Worm (Caenorhabditis elegans) whole organism, L4 larva: ENCODE results near the gene uso-1.
"Not testable (repeated sequence)": the region's sequence is repeated elsewhere in the genome, so short reads cannot be mapped to it uniquely, and the experiment has no call there.

Experiments used
- F10B5.3 ChIP-seq: sonication (generic microtip); optimal IDR thresholded peaks from 2 replicates; lab custom pipeline; 2016; ENCODE audit warnings: mild to moderate bottlenecking, missing genetic modification characterization, missing compliant biosample characterization
- F26F4.8 ChIP-seq: fragments of 200-800 bp; sonication (Bioruptor generic); conservative IDR thresholded peaks from 2 replicates; pipeline ENCODE4 v1.3.6; 2022; ENCODE audit warnings: missing genetic modification characterization, missing compliant biosample characterization
- F37D6.2 ChIP-seq: sonication (generic microtip); optimal IDR thresholded peaks from 2 replicates; lab custom pipeline; 2016; ENCODE audit warnings: mild to moderate bottlenecking, missing genetic modification characterization, missing compliant biosample characterization
- F49E8.2 ChIP-seq: sonication (generic microtip); optimal IDR thresholded peaks from 2 replicates; lab custom pipeline; 2016; ENCODE audit warnings: missing compliant biosample characterization, mild to moderate bottlenecking, missing genetic modification characterization, borderline replicate concordance
- Y105C5A.15 ChIP-seq: fragments of 200-800 bp; sonication (Bioruptor generic); IDR thresholded peaks from 2 replicates; pipeline ENCODE4 v1.3.6; 2022; ENCODE audit warnings: missing genetic modification characterization, missing compliant biosample characterization
- Y5F2A.4 ChIP-seq: fragments of 200-800 bp; sonication (Bioruptor generic); optimal IDR thresholded peaks from 2 replicates; lab custom pipeline; 2018; ENCODE audit warnings: mild to moderate bottlenecking, missing genetic modification characterization, missing compliant biosample characterization
- ZK546.5 ChIP-seq, 2 experiments: sonication (generic microtip); optimal IDR thresholded peaks; 2 replicates each; lab custom pipeline; 2017; ENCODE audit warnings: missing biosample characterization in 2 of 2, missing genetic modification characterization in 2 of 2
- ceh-20 ChIP-seq: fragments of 200-800 bp; sonication (Bioruptor generic); IDR thresholded peaks from 2 replicates; pipeline ENCODE4 v1.3.6; 2022; ENCODE audit warnings: missing genetic modification reagents, missing genetic modification characterization, missing compliant biosample characterization
- ctbp-1 ChIP-seq: fragments of 200-800 bp; sonication (Bioruptor generic); IDR thresholded peaks from 2 replicates; pipeline ENCODE4 v1.3.6; 2022; ENCODE audit warnings: missing genetic modification reagents, missing genetic modification characterization, missing compliant biosample characterization
- daf-16 ChIP-seq, 3 experiments: sonication (generic microtip); optimal IDR thresholded peaks; 2 replicates each; lab custom pipeline; 2016 to 2017; ENCODE audit warnings: missing genetic modification characterization in 3 of 3, missing genetic modification reagents in 3 of 3, mild to moderate bottlenecking in 2 of 3, missing compliant biosample characterization in 2 of 3, missing biosample characterization in 1 of 3, moderate library complexity in 1 of 3
- dmd-6 ChIP-seq: fragments of 200-800 bp; sonication (Bioruptor generic); IDR thresholded peaks from 2 replicates; pipeline ENCODE4 v1.3.6; 2022; ENCODE audit warnings: missing genetic modification reagents, missing genetic modification characterization, missing compliant biosample characterization
- egl-43 ChIP-seq: fragments of 200-800 bp; sonication (Bioruptor generic); IDR thresholded peaks from 2 replicates; pipeline ENCODE4 v1.3.6; 2022; ENCODE audit warnings: missing genetic modification reagents, missing genetic modification characterization, missing compliant biosample characterization
- gei-8 ChIP-seq: fragments of 200-800 bp; sonication (Bioruptor generic); optimal IDR thresholded peaks from 2 replicates; lab custom pipeline; 2018; ENCODE audit warnings: mild to moderate bottlenecking, missing genetic modification characterization, missing compliant biosample characterization
- jun-1 ChIP-seq: fragments of 150-350 bp; optimal IDR thresholded peaks from 2 replicates; lab custom pipeline; 2014; ENCODE audit warnings: missing biosample characterization, missing genetic modification reagents, missing genetic modification characterization
- lim-7 ChIP-seq: fragments of 200-800 bp; sonication (Bioruptor generic); IDR thresholded peaks from 2 replicates; pipeline ENCODE4 v1.3.6; 2022; ENCODE audit warnings: missing genetic modification characterization, missing compliant biosample characterization
- lin-38 ChIP-seq: fragments of 200-800 bp; sonication (Bioruptor generic); IDR thresholded peaks from 2 replicates; pipeline ENCODE4 v1.3.6; 2022; ENCODE audit warnings: missing genetic modification reagents, missing genetic modification characterization, missing compliant biosample characterization
- mdl-1 ChIP-seq, 2 experiments: fragments of 150-350 bp in 1 of 2; sonication (generic microtip) in 1 of 2; optimal IDR thresholded peaks; 2 replicates each; lab custom pipeline; 2014 to 2017; ENCODE audit warnings: missing biosample characterization in 2 of 2, missing genetic modification characterization in 2 of 2
- mes-2 ChIP-seq: sonication (generic microtip); optimal IDR thresholded peaks from 2 replicates; lab custom pipeline; 2016; ENCODE audit warnings: missing genotype, mild to moderate bottlenecking, missing genetic modification characterization, missing compliant biosample characterization; ENCODE audit not compliant: poor library complexity, severe bottlenecking
- nhr-10 ChIP-seq: fragments of 150-350 bp; optimal IDR thresholded peaks from 2 replicates; lab custom pipeline; 2014; ENCODE audit warnings: missing biosample characterization, missing genetic modification characterization
- nhr-111 ChIP-seq: fragments of 200-800 bp; sonication (Bioruptor generic); optimal IDR thresholded peaks from 2 replicates; lab custom pipeline; 2018; ENCODE audit warnings: mild to moderate bottlenecking, missing genetic modification characterization, missing compliant biosample characterization
- nhr-237 ChIP-seq: sonication (generic microtip); optimal IDR thresholded peaks from 2 replicates; lab custom pipeline; 2017; ENCODE audit warnings: missing biosample characterization, missing genetic modification characterization
- nhr-28 ChIP-seq: fragments of 150-350 bp; optimal IDR thresholded peaks from 2 replicates; lab custom pipeline; 2014; ENCODE audit warnings: missing biosample characterization, missing genetic modification characterization
- nhr-41 ChIP-seq: fragments of 200-800 bp; sonication (Bioruptor generic); IDR thresholded peaks from 2 replicates; pipeline ENCODE4 v1.3.6; 2022; ENCODE audit warnings: missing genetic modification reagents, missing genetic modification characterization, missing compliant biosample characterization
- nhr-42 ChIP-seq: fragments of 200-800 bp; sonication (Bioruptor generic); IDR thresholded peaks from 2 replicates; pipeline ENCODE4 v1.3.6; 2022; ENCODE audit warnings: missing genetic modification characterization, missing compliant biosample characterization
- nhr-77 ChIP-seq: fragments of 150-350 bp; optimal IDR thresholded peaks from 2 replicates; lab custom pipeline; 2014; ENCODE audit warnings: missing biosample characterization, missing genetic modification characterization
- pha-4 ChIP-seq, 2 experiments: fragments of 150-350 bp in 1 of 2; fragments of 200-800 bp in 1 of 2; sonication (Bioruptor generic) in 1 of 2; IDR thresholded peaks in 1 of 2; optimal IDR thresholded peaks in 1 of 2; 2 replicates each; pipeline versions ENCODE4 v1.3.6 to Lab custom; 2014 to 2022; ENCODE audit warnings: missing genetic modification characterization in 2 of 2, missing genetic modification reagents in 2 of 2, missing biosample characterization in 1 of 2, missing compliant biosample characterization in 1 of 2
- rbr-2 ChIP-seq: sonication (generic microtip); optimal IDR thresholded peaks from 2 replicates; lab custom pipeline; 2016; ENCODE audit warnings: missing genotype, missing genetic modification characterization, missing compliant biosample characterization
- snpc-1.2 ChIP-seq: fragments of 200-800 bp; sonication (Bioruptor generic); IDR thresholded peaks from 2 replicates; pipeline ENCODE4 v1.3.6; 2022; ENCODE audit warnings: missing genetic modification reagents, missing genetic modification characterization, missing compliant biosample characterization
- unc-130 ChIP-seq: sonication (generic microtip); optimal IDR thresholded peaks from 2 replicates; lab custom pipeline; 2016; ENCODE audit warnings: missing genetic modification reagents, missing genetic modification characterization, missing compliant biosample characterization
- vab-7 ChIP-seq: fragments of 200-800 bp; sonication (Bioruptor generic); IDR thresholded peaks from 2 replicates; pipeline ENCODE4 v1.3.6; 2022; ENCODE audit warnings: missing genetic modification reagents, missing genetic modification characterization, missing compliant biosample characterization
- zag-1 ChIP-seq: fragments of 150-350 bp; optimal IDR thresholded peaks from 2 replicates; lab custom pipeline; 2014; ENCODE audit warnings: missing biosample characterization, missing genetic modification characterization
- ztf-7 ChIP-seq: fragments of 150-350 bp; optimal IDR thresholded peaks from 2 replicates; lab custom pipeline; 2014; ENCODE audit warnings: missing biosample characterization, missing genetic modification characterization

Gene uso-1

DNA sequence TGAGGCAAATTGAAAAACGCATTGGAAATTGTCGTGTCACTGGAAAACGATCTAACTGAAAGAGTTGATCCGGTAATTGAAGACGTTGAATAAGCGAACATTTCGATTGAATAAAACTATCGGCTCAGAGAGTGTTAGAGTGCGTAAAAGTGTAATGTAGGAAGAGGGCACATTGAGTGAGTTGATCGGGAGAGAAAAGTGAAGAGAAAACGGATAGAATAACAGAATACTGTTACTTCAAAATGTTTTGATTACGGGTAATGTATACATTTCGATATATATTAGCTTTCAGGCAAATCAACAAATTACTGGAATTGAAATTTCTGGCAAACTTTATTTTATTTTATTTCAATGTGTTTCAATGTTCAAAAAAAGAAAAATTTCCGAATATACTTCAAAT, at the start of gene uso-1:
Gene uso-1 (minus strand): TSS at position 101 of the 400 bp plus-strand sequence.
- TF ChIP-seq F49E8.2 (tag; lab: Kevin White, UChicago) (no peak), nhr-111 (GFP tag; lab: Kevin White, UChicago) (no peak), mdl-1 (tag; optimal IDR thresholded peaks at IDR 0.05; lab: Kevin White, UChicago) (no peak), vab-7 (GFP tag; lab: Robert Waterston, UW) (no peak), dmd-6 (GFP tag; lab: Robert Waterston, UW) (no peak), jun-1 (tag; lab: Kevin White, UChicago) (no peak), nhr-41 (GFP tag; lab: Robert Waterston, UW) (no peak), F10B5.3 (tag; lab: Kevin White, UChicago) (no peak), F37D6.2 (tag; lab: Kevin White, UChicago) (no peak), Y5F2A.4 (GFP tag; lab: Kevin White, UChicago) (no peak), nhr-42 (no peak), ceh-20 (no peak), nhr-237 (tag; lab: Kevin White, UChicago) (no peak), rbr-2 (tag; lab: Kevin White, UChicago) (no peak), zag-1 (tag; lab: Kevin White, UChicago) (no peak), F26F4.8 (GFP tag; lab: Robert Waterston, UW) (no peak), Y105C5A.15 (GFP tag; lab: Robert Waterston, UW) (no peak)
- TF ChIP-seq, all 104 proteins: peak for 0

- TF ChIP-seq pha-4 (GFP tag; IDR thresholded peaks at IDR 0.05; lab: Robert Waterston, UW) = peak; percentile 36; the same call in 1 of the 2 replicates
- TF ChIP-seq pha-4 (tag; optimal IDR thresholded peaks at IDR 0.05; lab: Kevin White, UChicago) = not testable (repeated sequence)
- TF ChIP-seq egl-43 (GFP tag; lab: Robert Waterston, UW) = 0 out of 2 replicates have a peak, but pooled peaks have one; percentile 10
- TF ChIP-seq lin-38 (GFP tag; lab: Robert Waterston, UW) = peak; percentile 56
- peak; percentile 47; the same call in 1 of the 2 replicates for TF ChIP-seq snpc-1.2 (GFP tag; lab: Robert Waterston, UW)
- TF ChIP-seq ctbp-1 (GFP tag; lab: Robert Waterston, UW) = 0 out of 2 replicates have a peak, but pooled peaks have one; percentile 11
- 0 out of 2 replicates have a peak, but pooled peaks have one; percentile 30 for TF ChIP-seq lim-7 (GFP tag; lab: Robert Waterston, UW)
Measured at ce11 chrIV:13504065-13504464, 49.5 kb upstream of the uso-1 start.

ce11 chrIV:13503365-13504015, 48.9 kb upstream of the uso-1 start:
- TF ChIP-seq mes-2 (tag; lab: Kevin White, UChicago) = peak; percentile 13
- TF ChIP-seq unc-130 (GFP tag; lab: Kevin White, UChicago) = peak; percentile 36

- peak; percentile 6 for TF ChIP-seq mes-2 (tag; lab: Kevin White, UChicago)
- no peak for TF ChIP-seq ceh-20
- no peak for TF ChIP-seq daf-16 (GFP tag; optimal IDR thresholded peaks at IDR 0.05; lab: Kevin White, UChicago)
- TF ChIP-seq daf-16 (tag; optimal IDR thresholded peaks at IDR 0.05; lab: Kevin White, UChicago) = peak; percentile 57
- no peak for TF ChIP-seq pha-4 (GFP tag; IDR thresholded peaks at IDR 0.05; lab: Robert Waterston, UW)
- peak; percentile 51 for TF ChIP-seq pha-4 (tag; optimal IDR thresholded peaks at IDR 0.05; lab: Kevin White, UChicago)
- TF ChIP-seq, all 104 proteins: peak for 3
Measured at ce11 chrIV:13502806-13503363, 48.3 kb upstream of the uso-1 start, which contains the start of gene tbc-9. TSS of gene tbc-9 (minus strand) at chrIV:13502856.

ce11 chrIV:13493719-13494118, 39.1 kb upstream of the uso-1 start:
- TF ChIP-seq nhr-28 (tag; lab: Kevin White, UChicago) (no peak), ZK546.5 (tag; optimal IDR thresholded peaks at IDR 0.05; lab: Kevin White, UChicago) (no peak), ztf-7 (tag; lab: Kevin White, UChicago) (no peak), nhr-237 (tag; lab: Kevin White, UChicago) (no peak), nhr-77 (tag; lab: Kevin White, UChicago) (no peak), nhr-10 (no peak), lim-7 (GFP tag; lab: Robert Waterston, UW) (no peak), gei-8 (GFP tag; lab: Kevin White, UChicago) (no peak), nhr-42 (no peak), zag-1 (tag; lab: Kevin White, UChicago) (no peak), F26F4.8 (GFP tag; lab: Robert Waterston, UW) (no peak)
